Fruit fly (Drosophila melanogaster) whole organism, larva: ENCODE measurements around the gene Asciz.

ENCODE experiments used
- noc ChIP-seq: fragments of 200-800 bp; sonication (Bioruptor generic); optimal IDR thresholded peaks from 3 replicates; lab custom pipeline; 2019; ENCODE audit warnings: missing biosample characterization, mild to moderate bottlenecking, missing genetic modification characterization, moderate library complexity

The Asciz gene

dm6 chr3L:3142516-3143382 is 23.3 kb downstream of the Asciz start:
- no peak for TF ChIP-seq noc (tag; lab: Kevin White, UChicago)

- no peak for TF ChIP-seq noc (tag; lab: Kevin White, UChicago)
Observed at dm6 chr3L:3141411-3141810, 24.6 kb downstream of the Asciz start.

- TF ChIP-seq noc (tag; lab: Kevin White, UChicago) = peak; percentile 11
Observed at dm6 chr3L:3134064-3134545, 31.9 kb downstream of the Asciz start.

dm6 chr3L:3127544-3127943 is 38.5 kb downstream of the Asciz start, which contains the start of gene promL:
Gene promL (minus strand): TSS chr3L:3127724.
- no peak for TF ChIP-seq noc (tag; lab: Kevin White, UChicago)

- no peak for TF ChIP-seq noc (tag; lab: Kevin White, UChicago)
Observed at dm6 chr3L:3126478-3126877, 39.6 kb downstream of the Asciz start.

dm6 chr3L:3125649-3126130 is 40.4 kb downstream of the Asciz start:
- TF ChIP-seq noc (tag; lab: Kevin White, UChicago) = no peak

- no peak for TF ChIP-seq noc (tag; lab: Kevin White, UChicago)
Observed at dm6 chr3L:3124939-3125648, 41.0 kb downstream of the Asciz start.

dm6 chr3L:3124519-3124918 is 41.5 kb downstream of the Asciz start:
- no peak for TF ChIP-seq noc (tag; lab: Kevin White, UChicago)

- TF ChIP-seq noc (tag; lab: Kevin White, UChicago) = no peak
Observed at dm6 chr3L:3122688-3123316, 43.2 kb downstream of the Asciz start.

dm6 chr3L:3121769-3122432 is 44.1 kb downstream of the Asciz start:
- TF ChIP-seq noc (tag; lab: Kevin White, UChicago) = peak; percentile 36

dm6 chr3L:3114367-3114766 is 51.7 kb downstream of the Asciz start, which contains the start of gene CG45067:
Gene CG45067 (minus strand): TSS chr3L:3114467.
- no peak for TF ChIP-seq noc (tag; lab: Kevin White, UChicago)
